Worm (Caenorhabditis elegans) whole organism, young adult: Measurements from ENCODE around the gene W02D7.6.

Experiments
- F23B12.7 ChIP-seq: sonication (generic microtip); optimal IDR thresholded peaks from 2 replicates; lab custom pipeline; 2017; ENCODE audit warnings: missing genetic modification characterization, mild to moderate bottlenecking, missing compliant biosample characterization, antibody characterized with exemption, moderate library complexity; ENCODE audit not compliant: insufficient read depth
- Y53G8AR.9 ChIP-seq: fragments of 200-800 bp; sonication (Bioruptor generic); conservative IDR thresholded peaks from 2 replicates; pipeline ENCODE4 v1.3.6; 2022; ENCODE audit warnings: missing genetic modification reagents, missing genetic modification characterization, missing compliant biosample characterization
- ama-1 ChIP-seq, 3 experiments: fragments of 150-350 bp in 1 of 3; sonication (generic microtip) in 2 of 3; optimal IDR thresholded peaks; 2 replicates each; lab custom pipeline; 2014 to 2018; ENCODE audit warnings: missing biosample characterization in 2 of 3, missing genetic modification characterization in 2 of 3, missing genetic modification reagents in 2 of 3
- bed-2 ChIP-seq: fragments of 200-800 bp; sonication (Bioruptor generic); IDR thresholded peaks from 2 replicates; pipeline ENCODE4 v1.3.6; 2022; ENCODE audit warnings: missing genetic modification reagents, missing genetic modification characterization, missing compliant biosample characterization
- ccch-3 ChIP-seq: fragments of 200-800 bp; sonication (Bioruptor generic); optimal IDR thresholded peaks from 2 replicates; lab custom pipeline; 2018; ENCODE audit warnings: mild to moderate bottlenecking, missing genetic modification characterization, missing compliant biosample characterization
- die-1 ChIP-seq: sonication (generic microtip); optimal IDR thresholded peaks from 2 replicates; lab custom pipeline; 2016; ENCODE audit warnings: missing genotype, mild to moderate bottlenecking, missing genetic modification characterization, missing compliant biosample characterization
- fkh-3 ChIP-seq: sonication (generic microtip); optimal IDR thresholded peaks from 2 replicates; lab custom pipeline; 2016; ENCODE audit warnings: mild to moderate bottlenecking, missing genetic modification characterization, missing compliant biosample characterization
- sdz-38 ChIP-seq: sonication (generic microtip); optimal IDR thresholded peaks from 2 replicates; lab custom pipeline; 2016; ENCODE audit warnings: missing genotype, missing genetic modification characterization, missing compliant biosample characterization
- unc-62 ChIP-seq: fragments of 150-350 bp; optimal IDR thresholded peaks from 2 replicates; lab custom pipeline; 2014; ENCODE audit warnings: missing biosample characterization, missing genetic modification reagents, missing genetic modification characterization

ce11 chrV:8345436-8345835, 44.1 kb upstream of the W02D7.6 start, which contains the start of gene C08D8.1:
- TF ChIP-seq bed-2 (GFP tag; lab: Robert Waterston, UW) (no peak), ama-1 (optimal IDR thresholded peaks at IDR 0.05; lab: Kevin White, UChicago) (no peak), ama-1 (GFP tag; optimal IDR thresholded peaks at IDR 0.05; lab: Kevin White, UChicago) (no peak), unc-62 (GFP tag; lab: Kevin White, UChicago) (no peak), sdz-38 (tag; lab: Kevin White, UChicago) (no peak), die-1 (tag; lab: Kevin White, UChicago) (no peak), ccch-3 (no peak), F23B12.7 (tag; lab: Kevin White, UChicago) (no peak), Y53G8AR.9 (GFP tag; lab: Robert Waterston, UW) (no peak), fkh-3 (tag; lab: Kevin White, UChicago) (no peak)
